Fruit fly (Drosophila melanogaster): ENCODE results near the gene Mdh1.

The Mdh1 gene

DNA sequence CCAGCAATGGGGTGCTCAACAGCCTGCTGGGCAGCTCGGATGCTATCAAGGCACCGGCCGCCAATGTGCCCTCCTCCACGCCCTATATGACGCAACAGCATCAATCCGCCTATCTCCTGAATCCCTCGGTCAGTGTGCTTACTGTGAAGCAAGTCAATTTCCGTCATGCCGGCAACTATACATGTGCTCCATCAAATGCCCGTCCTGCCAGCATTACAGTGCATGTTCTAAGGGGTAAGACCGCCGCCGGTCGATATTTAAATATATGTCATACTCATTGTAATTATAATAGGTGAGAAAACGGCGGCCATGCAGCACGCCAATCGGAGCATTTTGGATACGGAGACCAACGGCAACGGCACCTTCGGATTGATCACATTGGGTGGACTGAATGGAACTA is 17.5 kb downstream of the Mdh1 start:
- no peak for TF ChIP-seq CG17801 (GFP tag; optimal IDR thresholded peaks at IDR 0.05; ENCODE audit: partially characterized antibody)

DNA sequence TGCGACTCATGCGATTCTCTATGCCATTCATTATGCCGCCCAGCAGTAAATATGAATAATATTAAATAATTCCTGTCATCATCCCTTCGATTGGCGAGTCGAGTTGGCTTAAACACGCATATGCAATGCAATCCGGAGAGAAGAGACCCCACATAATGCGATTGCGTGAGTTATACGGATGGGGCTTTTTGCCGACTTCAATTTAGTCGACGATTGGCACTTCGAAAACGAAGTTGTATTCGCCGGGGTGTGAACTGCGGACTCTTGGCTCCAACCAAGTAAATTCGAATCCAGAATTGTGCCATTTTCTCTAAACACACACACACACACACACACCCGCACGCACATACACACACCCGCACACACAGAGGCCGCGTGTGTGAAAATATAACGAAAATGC is 19.9 kb downstream of the Mdh1 start:
- TF ChIP-seq CG17801 (GFP tag; optimal IDR thresholded peaks at IDR 0.05; ENCODE audit: partially characterized antibody), result no peak

DNA sequence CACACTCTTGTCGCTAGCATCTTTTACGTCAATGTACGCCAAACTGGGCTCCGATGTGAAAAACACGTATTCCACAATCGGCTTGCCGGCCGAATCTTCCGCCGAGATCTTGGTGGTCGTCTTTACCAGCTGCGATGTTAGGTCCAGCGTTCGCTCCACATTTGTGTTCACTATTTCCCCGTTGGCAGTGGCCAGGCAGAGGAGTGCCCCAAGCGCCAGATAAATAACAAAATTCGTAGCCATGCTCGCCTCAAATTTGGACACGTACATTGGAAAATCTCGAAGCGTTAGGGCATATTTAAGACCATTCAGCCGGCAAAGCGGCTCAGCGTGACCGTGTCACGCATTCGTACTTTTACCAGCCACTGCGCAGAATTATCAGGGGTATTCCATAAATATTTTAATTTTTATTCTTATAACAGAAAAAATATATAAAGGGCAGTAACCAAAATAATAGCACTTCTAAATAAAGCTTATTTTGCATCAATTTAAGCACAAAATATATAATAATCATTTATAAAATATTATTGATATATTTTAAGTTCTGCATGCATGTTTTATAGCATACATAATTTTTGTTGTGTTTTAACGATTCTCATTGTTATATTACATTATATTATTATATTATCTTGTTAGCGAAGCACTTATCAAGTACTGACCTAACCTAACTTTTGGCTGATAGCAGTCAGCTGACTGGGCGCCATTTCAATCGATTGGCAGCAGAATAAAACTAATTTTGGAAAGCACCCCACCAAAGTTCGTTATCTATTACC is 20.5 kb downstream of the Mdh1 start, which contains the start of the genes CG33303 and dpr19:
CG33303 (minus strand) TSS at position 294 of the 773 bp plus-strand sequence.
dpr19 (plus strand) TSS at position 705 of the 773 bp plus-strand sequence.
- TF ChIP-seq CG17801 (GFP tag; optimal IDR thresholded peaks at IDR 0.05; ENCODE audit: partially characterized antibody), result peak; percentile 59

DNA sequence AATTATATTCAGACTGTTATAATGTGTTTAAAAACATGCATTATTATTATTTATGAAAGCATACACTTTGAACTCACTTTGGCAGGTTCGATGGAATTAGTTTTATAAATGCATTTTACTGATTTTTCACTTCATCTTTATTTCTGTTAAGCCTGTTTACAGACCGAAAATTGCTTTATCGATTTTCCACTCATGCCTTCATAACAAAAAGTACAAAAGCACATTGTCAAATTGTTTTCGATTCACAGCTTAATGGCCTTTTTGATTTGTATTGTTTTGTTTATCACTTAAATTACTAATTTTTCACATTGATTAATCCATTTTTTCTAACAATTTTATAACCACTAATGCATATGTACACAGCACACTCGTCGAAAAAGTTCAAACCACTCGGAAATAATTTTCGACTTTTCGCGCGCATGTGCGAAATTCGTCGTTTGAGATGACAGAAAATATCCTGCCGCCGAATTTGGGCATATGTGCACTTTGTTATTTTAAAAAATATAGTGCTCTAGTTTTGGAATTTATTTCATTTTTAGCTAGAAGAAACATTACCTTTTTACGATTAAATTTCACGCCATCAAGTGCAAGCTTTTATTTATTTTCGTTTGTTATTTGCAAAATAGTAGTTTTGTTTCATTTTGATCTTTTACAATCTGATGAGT is 22.4 kb downstream of the Mdh1 start, which contains the start of gene rho-5:
rho-5 (minus strand) TSS at position 296 of the 665 bp plus-strand sequence.
- no peak for TF ChIP-seq CG17801 (GFP tag; optimal IDR thresholded peaks at IDR 0.05; ENCODE audit: partially characterized antibody)

DNA sequence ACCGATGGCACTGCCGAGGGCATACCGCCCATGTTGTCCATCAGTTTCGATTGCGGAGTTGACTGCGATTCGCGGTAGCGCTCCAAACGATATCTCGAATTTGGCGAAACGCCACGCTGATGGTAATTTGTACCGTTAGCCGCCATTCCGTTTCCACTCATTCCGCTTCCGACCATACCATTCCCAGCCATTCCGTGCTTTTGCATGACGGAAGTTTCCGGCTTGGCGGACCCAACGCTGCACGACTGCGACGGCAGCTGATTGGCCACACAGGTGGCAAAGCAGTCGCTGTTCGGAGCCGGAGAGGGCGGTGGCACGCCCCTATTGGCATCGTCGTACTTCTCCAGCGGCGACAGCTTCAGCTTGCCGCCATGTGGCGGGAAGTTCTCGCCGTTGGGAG is 23.8 kb downstream of the Mdh1 start:
- no peak for TF ChIP-seq CG17801 (GFP tag; optimal IDR thresholded peaks at IDR 0.05; ENCODE audit: partially characterized antibody)

dm6 chr2L:10366525-10366924 is 29.6 kb downstream of the Mdh1 start, which contains the start of gene CG5056:
TSS of gene CG5056 (plus strand) at chr2L:10366692.
- peak; percentile 67 for TF ChIP-seq CG17801 (GFP tag; optimal IDR thresholded peaks at IDR 0.05; ENCODE audit: partially characterized antibody)

DNA sequence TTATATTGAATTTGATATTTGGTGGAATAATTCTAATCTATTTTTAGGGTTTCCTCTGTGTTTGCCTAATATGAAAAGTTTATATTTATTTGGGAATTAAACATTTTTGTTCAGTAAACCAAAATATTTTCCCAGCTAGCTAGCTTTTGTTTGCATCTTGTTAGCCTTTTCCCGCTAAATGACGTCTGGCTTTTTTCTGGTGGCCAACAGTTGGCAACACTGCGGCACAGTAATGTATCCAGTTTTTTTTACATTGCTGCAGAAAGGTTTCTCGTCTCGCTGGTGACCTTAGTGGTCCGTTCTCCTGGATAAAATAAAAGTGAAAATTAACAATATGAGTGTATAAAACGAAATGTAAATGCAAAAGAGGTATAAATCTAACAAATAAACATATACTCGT is 31.9 kb downstream of the Mdh1 start, which contains the start of gene lft:
lft (plus strand) TSS at position 243 of the 400 bp plus-strand sequence.
- TF ChIP-seq CG17801 (GFP tag; optimal IDR thresholded peaks at IDR 0.05; ENCODE audit: partially characterized antibody), result no peak

DNA sequence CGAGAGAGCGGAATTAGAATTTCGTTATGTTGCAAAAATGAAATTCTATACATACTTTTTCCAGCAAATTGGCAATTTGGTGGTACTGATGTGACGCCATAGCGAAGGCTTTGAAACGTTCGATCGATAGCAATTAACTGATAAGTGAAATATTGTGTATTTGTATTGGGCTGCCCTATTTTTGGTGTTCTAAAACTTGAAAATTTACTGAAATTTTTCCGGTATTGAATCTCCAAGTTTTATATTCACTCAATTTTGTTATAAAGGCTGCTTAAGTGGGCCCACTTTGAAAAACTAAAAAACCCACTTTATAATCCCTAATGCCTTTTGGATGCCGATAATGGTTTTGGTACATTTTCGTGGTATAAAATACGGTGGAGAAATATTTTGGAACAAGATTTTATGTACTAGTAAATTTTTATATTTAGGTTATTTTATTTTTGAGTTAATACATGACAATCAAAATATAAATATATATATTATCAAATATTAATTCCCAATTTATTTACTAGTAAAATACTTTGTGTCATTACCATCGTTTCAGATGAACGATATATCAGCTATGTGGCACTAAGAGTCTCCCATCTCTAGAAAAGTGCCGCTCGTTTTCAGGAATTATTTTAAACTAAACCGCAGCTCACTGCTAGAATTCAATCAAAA is 33.6 kb downstream of the Mdh1 start, which contains the start of the genes Cand1 and pim:
Cand1 (minus strand) TSS at position 300 of the 660 bp plus-strand sequence.
pim (plus strand) TSS at position 582 of the 660 bp plus-strand sequence.
- no peak for TF ChIP-seq CG17801 (GFP tag; optimal IDR thresholded peaks at IDR 0.05; ENCODE audit: partially characterized antibody)

DNA sequence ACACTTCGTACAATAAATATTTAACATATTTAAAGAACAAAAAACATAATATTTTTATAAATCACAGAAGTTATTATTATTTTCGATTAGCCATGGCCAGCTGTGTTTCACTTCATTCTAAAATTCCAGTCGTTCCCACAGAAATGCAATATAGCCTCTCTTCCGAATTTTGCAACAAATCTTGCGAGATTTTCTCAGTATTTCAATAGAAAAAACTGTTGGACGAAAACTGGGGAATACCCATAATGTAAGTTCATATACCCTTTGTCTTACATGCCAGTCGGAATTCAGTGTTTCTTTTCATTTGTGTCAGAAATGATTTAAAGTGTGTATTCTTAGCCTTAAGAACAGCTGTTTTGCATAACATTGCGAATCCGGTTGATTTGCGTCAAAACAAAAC is 39.6 kb downstream of the Mdh1 start, which contains the start of the genes CtsL4 and ClpP:
CtsL4 (minus strand) TSS at position 90 of the 400 bp plus-strand sequence.
ClpP (plus strand) TSS at position 288 of the 400 bp plus-strand sequence.
- no peak for TF ChIP-seq CG17801 (GFP tag; optimal IDR thresholded peaks at IDR 0.05; ENCODE audit: partially characterized antibody)

DNA sequence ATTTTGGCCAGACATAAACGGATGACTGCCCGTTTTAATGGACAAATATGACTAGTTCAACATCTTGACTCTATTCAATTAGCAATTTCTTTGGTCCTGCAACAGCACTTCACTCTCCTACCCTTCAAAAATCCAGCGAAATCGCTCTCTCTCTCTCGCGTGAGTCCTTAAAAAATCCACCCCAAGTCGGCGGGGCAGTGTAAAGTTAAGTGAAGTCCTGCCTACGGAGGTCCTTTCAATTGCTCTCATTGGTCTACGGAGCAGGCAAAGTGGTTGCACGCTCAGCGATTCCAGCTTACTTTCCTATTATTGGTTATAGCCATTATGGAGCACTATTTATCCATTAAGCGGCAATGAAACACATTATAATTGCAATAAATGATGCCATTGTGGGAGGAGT is 42.3 kb downstream of the Mdh1 start, which contains the start of gene CG34367:
CG34367 (minus strand) TSS at position 35 of the 400 bp plus-strand sequence.
- TF ChIP-seq CG17801 (GFP tag; optimal IDR thresholded peaks at IDR 0.05; ENCODE audit: partially characterized antibody), result no peak

DNA sequence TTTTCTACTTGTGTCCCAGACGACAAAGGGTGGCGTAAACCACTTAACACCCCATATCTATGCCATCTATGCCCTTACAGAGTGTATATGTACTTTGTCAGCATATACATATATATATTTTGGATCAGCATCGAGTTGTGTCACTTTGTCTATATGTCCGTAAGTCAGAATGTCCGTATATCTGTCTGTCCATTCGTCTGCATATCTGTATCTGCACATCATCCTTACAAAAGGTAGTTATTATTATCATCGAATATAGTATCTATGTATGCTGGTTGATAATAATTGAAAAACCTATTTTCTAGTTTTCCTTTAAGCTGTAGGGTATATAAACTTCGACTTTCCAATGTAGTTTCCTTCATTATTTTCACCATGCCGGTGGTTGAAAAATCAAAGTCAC is 45.0 kb downstream of the Mdh1 start:
- no peak for TF ChIP-seq CG17801 (GFP tag; optimal IDR thresholded peaks at IDR 0.05; ENCODE audit: partially characterized antibody)

DNA sequence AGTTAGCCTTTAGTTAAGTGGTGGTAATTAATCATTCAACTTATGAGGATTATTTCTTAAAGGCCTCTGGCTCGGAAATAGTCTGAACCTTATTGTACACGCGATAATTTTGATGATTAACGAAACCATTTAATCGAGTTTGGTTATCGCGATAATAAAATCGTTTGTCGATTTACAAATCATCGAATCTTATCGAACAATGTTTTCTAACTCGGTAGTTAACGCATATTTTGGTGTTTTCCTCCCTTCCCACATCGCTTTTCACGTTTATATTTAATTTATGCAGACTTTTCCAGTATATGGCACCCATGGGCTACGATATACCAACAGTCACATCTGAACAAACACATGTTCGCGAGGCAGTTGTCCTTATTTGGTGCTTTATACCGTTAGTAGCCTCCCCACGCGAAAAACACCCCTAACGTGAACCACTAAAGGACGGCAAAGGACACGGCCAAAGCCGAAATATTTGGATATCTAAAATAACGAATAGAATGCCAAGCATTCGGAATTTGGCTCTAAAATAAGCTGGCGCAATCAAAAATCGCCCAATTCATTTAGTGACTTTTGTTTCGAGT is 52.0 kb downstream of the Mdh1 start, which contains the start of gene Frmd5:
Frmd5 (plus strand) TSS at position 414 of the 578 bp plus-strand sequence.
- TF ChIP-seq CG17801 (GFP tag; optimal IDR thresholded peaks at IDR 0.05; ENCODE audit: partially characterized antibody), result no peak

Measured in ovary, adult (tissue).